Worm (Caenorhabditis elegans): Measurements from ENCODE around the gene brap-2.

- TF ChIP-seq nhr-6 (tag; optimal IDR thresholded peaks at IDR 0.05) (no peak), ceh-82 (tag; optimal IDR thresholded peaks at IDR 0.05) (no peak), fos-1 (tag; optimal IDR thresholded peaks at IDR 0.05) (no peak), ztf-1 (GFP tag; conservative IDR thresholded peaks at IDR 0.05) (no peak)
These were observed 19.5 kb upstream of the brap-2 start, which contains the start of the genes EEED8.13 and EEED8.18 for ce11 chrII:5412467-5412866.

Data from whole organism, L2 larva.